Worm (Caenorhabditis elegans) whole organism, midembryonic: ENCODE results near the gene ZK892.4.

ENCODE experiments used
- T22C8.4 ChIP-seq: fragments of 200-800 bp; sonication (Bioruptor generic); IDR thresholded peaks from 2 replicates; pipeline ENCODE4 v1.3.6; 2022; ENCODE audit warnings: missing genetic modification characterization, missing compliant biosample characterization
- flt-1 ChIP-seq: fragments of 200-800 bp; sonication (Bioruptor generic); IDR thresholded peaks from 2 replicates; pipeline ENCODE4 v1.3.6; 2022; ENCODE audit warnings: missing genetic modification characterization, missing compliant biosample characterization
- med-1 ChIP-seq: sonication (generic microtip); optimal IDR thresholded peaks from 2 replicates; lab custom pipeline; 2017; ENCODE audit warnings: missing genetic modification characterization, mild to moderate bottlenecking, missing compliant biosample characterization, antibody characterized with exemption, missing genetic modification reagents; ENCODE audit not compliant: insufficient read depth
- ref-1 ChIP-seq: fragments of 200-800 bp; sonication (Bioruptor generic); conservative IDR thresholded peaks from 2 replicates; pipeline ENCODE4 v1.3.6; 2022; ENCODE audit warnings: missing genetic modification reagents, missing genetic modification characterization, missing compliant biosample characterization
- tab-1 ChIP-seq: fragments of 200-800 bp; sonication (Bioruptor generic); IDR thresholded peaks from 2 replicates; pipeline ENCODE4 v1.3.6; 2022; ENCODE audit warnings: missing genetic modification characterization, missing compliant biosample characterization
- ztf-23 ChIP-seq: fragments of 200-800 bp; sonication (Bioruptor generic); IDR thresholded peaks from 2 replicates; pipeline ENCODE4 v1.3.6; 2022; ENCODE audit warnings: missing genetic modification reagents, missing genetic modification characterization, missing compliant biosample characterization
- ztf-29 ChIP-seq: fragments of 200-800 bp; sonication (Bioruptor generic); IDR thresholded peaks from 2 replicates; pipeline ENCODE4 v1.3.6; 2022; ENCODE audit warnings: missing genetic modification reagents, missing genetic modification characterization, missing compliant biosample characterization

- TF ChIP-seq ztf-29 (no peak), flt-1 (GFP tag; lab: Robert Waterston, UW) (no peak), T22C8.4 (GFP tag; lab: Robert Waterston, UW) (no peak), ztf-23 (GFP tag; lab: Robert Waterston, UW) (no peak), tab-1 (GFP tag; lab: Robert Waterston, UW) (no peak), ref-1 (GFP tag; lab: Robert Waterston, UW) (no peak), med-1 (GFP tag; lab: Kevin White, UChicago) (no peak)
These were observed 13.3 kb downstream of the ZK892.4 start for ce11 chrII:10019669-10020068.
